Fruit fly (Drosophila melanogaster) S2 (cell line): ENCODE measurements around the gene CG12106.

ENCODE experiments used
- CG8478 ChIP-seq: fragments of >200 bp; optimal IDR thresholded peaks from 2 replicates; lab custom pipeline; 2018
- CTCF ChIP-seq, 2 experiments: fragments of >200 bp; optimal IDR thresholded peaks; 2 replicates each; lab custom pipeline; 2018

CG12106 gene

dm6 chrX:9226837-9227236 is 33.1 kb downstream of the CG12106 start, which contains the start of gene Gr8a:
Gene Gr8a, plus strand, starts transcription at chrX:9227137.
- no peak for TF ChIP-seq CTCF (optimal IDR thresholded peaks at IDR 0.05; lab: Kevin White, UChicago)
- no peak for TF ChIP-seq CG8478

DNA sequence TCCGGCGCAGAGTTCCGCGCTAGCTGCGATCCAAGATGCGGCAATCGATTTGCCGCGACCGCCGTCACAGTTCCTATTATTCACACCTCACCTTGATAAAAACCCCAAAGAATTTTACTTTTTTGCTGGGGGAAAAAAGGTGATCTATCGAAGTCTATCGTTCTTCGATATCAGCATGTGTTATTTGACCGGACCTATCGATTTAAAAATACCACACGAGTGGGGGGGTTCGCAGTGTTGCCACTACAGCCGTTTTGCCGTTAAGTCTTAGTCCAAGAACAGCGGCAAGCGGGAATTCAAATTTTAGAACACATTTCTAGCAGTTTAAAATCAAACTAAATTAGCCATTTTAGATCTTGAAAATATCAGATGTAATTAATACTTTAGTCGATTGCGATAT is 38.5 kb downstream of the CG12106 start, which contains the start of gene CG12121:
CG12121 (minus strand) TSS at position 180 of the 400 bp plus-strand sequence.
- TF ChIP-seq CG8478: no peak
- TF ChIP-seq CTCF (optimal IDR thresholded peaks at IDR 0.05; lab: Kevin White, UChicago): no peak

- no peak for TF ChIP-seq CG8478
- TF ChIP-seq CTCF (optimal IDR thresholded peaks at IDR 0.05; lab: Kevin White, UChicago): no peak
These were observed 42.8 kb downstream of the CG12106 start, which contains the start of gene Ir8a for dm6 chrX:9236485-9236884. Gene Ir8a, minus strand, starts transcription at chrX:9236585.

DNA sequence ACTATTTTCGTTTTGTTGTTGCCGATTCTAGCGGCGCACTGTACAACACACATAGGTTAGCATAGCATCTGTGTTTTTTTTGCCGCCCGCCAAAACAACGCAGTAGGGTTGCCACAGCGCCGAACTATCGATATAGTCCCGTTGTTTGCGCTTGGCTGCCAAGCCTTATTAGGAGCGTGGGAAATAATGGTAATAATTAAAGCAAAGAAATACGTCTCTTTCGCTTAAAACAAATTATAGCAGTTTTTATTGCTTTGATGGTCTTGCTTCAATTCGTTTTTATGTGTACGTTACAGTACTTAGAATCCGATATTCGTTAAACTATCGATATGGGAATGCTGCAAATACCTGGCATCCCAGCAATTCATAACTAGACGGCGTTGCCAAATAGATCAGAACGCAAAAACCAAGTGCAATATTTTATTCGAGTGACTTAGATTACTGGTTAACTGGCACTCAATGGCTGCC is 49.8 kb downstream of the CG12106 start, which contains the start of the genes mxc and Larp7:
mxc (minus strand) TSS at position 51 of the 468 bp plus-strand sequence.
Larp7 (plus strand) TSS at position 401 of the 468 bp plus-strand sequence.
- TF ChIP-seq CG8478 (no peak), CTCF (optimal IDR thresholded peaks at IDR 0.05; lab: Kevin White, UChicago) (peak in 1 of 2 experiments; percentile 21)
